Fruit fly (Drosophila melanogaster): Measurements from ENCODE around the gene CCT7.
A peak's percentile ranks its signal among the peaks of the same experiment; 100 is the strongest.

DNA sequence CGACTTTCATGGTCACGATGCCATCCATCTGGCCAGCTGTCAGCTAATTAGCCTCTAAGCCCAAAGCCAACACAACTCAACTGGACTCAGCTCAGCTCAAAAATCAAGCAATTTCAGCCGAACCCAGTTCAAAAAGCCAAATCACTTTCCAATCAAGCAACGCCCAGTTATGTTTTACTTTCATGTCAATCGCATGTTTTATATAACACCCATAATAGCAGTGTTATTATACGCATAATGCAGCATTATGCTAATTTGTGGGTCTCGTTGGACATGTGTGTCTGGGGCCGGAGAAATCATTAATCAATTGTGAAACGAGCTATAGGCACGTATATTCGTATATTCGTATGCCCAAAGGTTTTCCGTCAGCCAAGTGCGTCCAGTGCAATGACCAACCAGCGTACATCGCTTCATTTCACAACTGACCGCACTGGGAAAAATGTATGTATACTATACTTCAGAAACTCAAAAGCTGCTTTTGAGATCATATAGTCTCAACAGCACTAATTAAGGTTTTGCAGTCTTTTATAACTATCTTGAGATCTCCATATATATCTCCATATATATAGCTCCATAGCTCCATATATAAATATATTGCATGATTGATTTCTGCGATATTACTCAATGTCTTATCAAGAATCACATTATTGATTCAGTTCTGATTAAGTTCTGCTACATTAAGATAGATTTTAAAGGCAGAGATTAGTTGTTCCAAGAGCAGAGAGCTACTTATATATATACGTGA lies 13.7 kb upstream of the CCT7 start:
- TF ChIP-seq pan (optimal IDR thresholded peaks at IDR 0.05), result no peak
- no peak for TF ChIP-seq OdsH (GFP tag; optimal IDR thresholded peaks at IDR 0.05)
- TF ChIP-seq HLH106 (tag; optimal IDR thresholded peaks at IDR 0.05), result peak; percentile 31
- no peak for TF ChIP-seq dmrt93B (GFP tag; optimal IDR thresholded peaks at IDR 0.05)
- TF ChIP-seq Dfd (GFP tag; optimal IDR thresholded peaks at IDR 0.05), result no peak
- TF ChIP-seq Abd-B (GFP tag; optimal IDR thresholded peaks at IDR 0.05), result no peak
- TF ChIP-seq h (GFP tag; optimal IDR thresholded peaks at IDR 0.05), result peak; percentile 35
- TF ChIP-seq jim (GFP tag; optimal IDR thresholded peaks at IDR 0.05), result no peak
- no peak for TF ChIP-seq Jra (GFP tag; optimal IDR thresholded peaks at IDR 0.05)
- no peak for TF ChIP-seq dsf (GFP tag; optimal IDR thresholded peaks at IDR 0.05; ENCODE audit: borderline replicate concordance)
- no peak for TF ChIP-seq CG32264 (GFP tag; optimal IDR thresholded peaks at IDR 0.05)
- no peak for TF ChIP-seq brk (GFP tag; optimal IDR thresholded peaks at IDR 0.05)
